Worm (Caenorhabditis elegans) whole organism, L2 larva: ENCODE data around the gene C18B10.6.

Experiments used
- C34F6.9 ChIP-seq: fragments of 150-350 bp; optimal IDR thresholded peaks from 2 replicates; lab custom pipeline; 2014; ENCODE audit warnings: missing biosample characterization, missing genetic modification characterization
- F13H6.1 ChIP-seq: sonication (generic microtip); optimal IDR thresholded peaks from 2 replicates; lab custom pipeline; 2016; ENCODE audit warnings: missing genetic modification characterization, missing compliant biosample characterization
- Y55F3AM.14 ChIP-seq: fragments of 200-800 bp; sonication (Bioruptor generic); optimal IDR thresholded peaks from 2 replicates; lab custom pipeline; 2018; ENCODE audit warnings: mild to moderate bottlenecking, missing genetic modification characterization, missing compliant biosample characterization
- ZK546.5 ChIP-seq: sonication (generic microtip); optimal IDR thresholded peaks from 2 replicates; lab custom pipeline; 2017; ENCODE audit warnings: missing biosample characterization, missing genetic modification characterization
- alr-1 ChIP-seq: fragments of 150-350 bp; optimal IDR thresholded peaks from 2 replicates; lab custom pipeline; 2014; ENCODE audit warnings: missing biosample characterization, missing genetic modification characterization
- aly-2 ChIP-seq: fragments of 150-350 bp; optimal IDR thresholded peaks from 2 replicates; lab custom pipeline; 2014; ENCODE audit warnings: missing biosample characterization, missing genetic modification characterization
- blmp-1 ChIP-seq: sonication (generic microtip); optimal IDR thresholded peaks from 2 replicates; lab custom pipeline; 2017; ENCODE audit warnings: missing genetic modification characterization, mild to moderate bottlenecking, missing compliant biosample characterization, antibody characterized with exemption, moderate library complexity; ENCODE audit not compliant: insufficient read depth
- ceh-16 ChIP-seq: fragments of 150-350 bp; optimal IDR thresholded peaks from 2 replicates; lab custom pipeline; 2014; ENCODE audit warnings: missing biosample characterization, missing genetic modification characterization
- elt-1 ChIP-seq: fragments of 150-350 bp; optimal IDR thresholded peaks from 2 replicates; lab custom pipeline; 2014; ENCODE audit warnings: missing biosample characterization, missing genetic modification characterization
- elt-3 ChIP-seq: sonication (generic microtip); optimal IDR thresholded peaks from 2 replicates; lab custom pipeline; 2017; ENCODE audit warnings: missing biosample characterization, missing genetic modification characterization
- gmeb-1 ChIP-seq: fragments of 150-350 bp; optimal IDR thresholded peaks from 2 replicates; lab custom pipeline; 2014; ENCODE audit warnings: missing biosample characterization, missing genetic modification characterization
- lin-11 ChIP-seq: fragments of 150-350 bp; sonication (generic microtip); optimal IDR thresholded peaks from 2 replicates; lab custom pipeline; 2014; ENCODE audit warnings: missing biosample characterization, missing genetic modification characterization, inconsistent platforms, mixed read lengths
- lin-13 ChIP-seq: fragments of 150-350 bp; optimal IDR thresholded peaks from 2 replicates; lab custom pipeline; 2014; ENCODE audit warnings: missing biosample characterization, missing genetic modification reagents, missing genetic modification characterization
- lin-39 ChIP-seq: fragments of 150-350 bp; optimal IDR thresholded peaks from 2 replicates; lab custom pipeline; 2014; ENCODE audit warnings: missing biosample characterization, missing genetic modification reagents, missing genetic modification characterization
- mdl-1 ChIP-seq, 2 experiments: fragments of 150-350 bp in 1 of 2; sonication (generic microtip) in 1 of 2; optimal IDR thresholded peaks; 2 replicates each; lab custom pipeline; 2017; ENCODE audit warnings: missing biosample characterization in 2 of 2, missing genetic modification characterization in 2 of 2
- nhr-10 ChIP-seq: sonication (generic microtip); optimal IDR thresholded peaks from 2 replicates; lab custom pipeline; 2017; ENCODE audit warnings: missing biosample characterization, missing genetic modification characterization
- nhr-11 ChIP-seq: fragments of 150-350 bp; optimal IDR thresholded peaks from 2 replicates; lab custom pipeline; 2014; ENCODE audit warnings: missing biosample characterization, missing genetic modification characterization
- nhr-12 ChIP-seq: fragments of 150-350 bp; optimal IDR thresholded peaks from 2 replicates; lab custom pipeline; 2014; ENCODE audit warnings: missing biosample characterization, missing genetic modification characterization
- nhr-129 ChIP-seq: fragments of 150-350 bp; optimal IDR thresholded peaks from 2 replicates; lab custom pipeline; 2014; ENCODE audit warnings: missing biosample characterization, missing genetic modification characterization
- nhr-21 ChIP-seq: fragments of 150-350 bp; optimal IDR thresholded peaks from 2 replicates; lab custom pipeline; 2014; ENCODE audit warnings: missing biosample characterization, missing genetic modification characterization
- nhr-23 ChIP-seq: fragments of 150-350 bp; optimal IDR thresholded peaks from 2 replicates; lab custom pipeline; 2014; ENCODE audit warnings: missing biosample characterization, missing genetic modification reagents, missing genetic modification characterization
- nhr-25 ChIP-seq: fragments of 150-350 bp; sonication (generic microtip); optimal IDR thresholded peaks from 3 replicates; lab custom pipeline; 2014; ENCODE audit warnings: missing biosample characterization, missing genetic modification characterization
- nhr-6 ChIP-seq: fragments of 150-350 bp; optimal IDR thresholded peaks from 2 replicates; lab custom pipeline; 2014; ENCODE audit warnings: missing biosample characterization, missing genetic modification characterization
- nhr-77 ChIP-seq: fragments of 150-350 bp; optimal IDR thresholded peaks from 2 replicates; lab custom pipeline; 2014; ENCODE audit warnings: missing biosample characterization, missing genetic modification characterization
- peb-1 ChIP-seq: fragments of 150-350 bp; optimal IDR thresholded peaks from 2 replicates; lab custom pipeline; 2014; ENCODE audit warnings: missing biosample characterization, missing genetic modification characterization
- sma-3 ChIP-seq: sonication (generic microtip); optimal IDR thresholded peaks from 2 replicates; lab custom pipeline; 2016; ENCODE audit warnings: missing genetic modification reagents, missing genetic modification characterization, missing compliant biosample characterization
- snpc-4 ChIP-seq: fragments of 150-350 bp; optimal IDR thresholded peaks from 2 replicates; lab custom pipeline; 2014; ENCODE audit warnings: missing biosample characterization, missing genetic modification characterization
- unc-39 ChIP-seq: fragments of 150-350 bp; optimal IDR thresholded peaks from 2 replicates; lab custom pipeline; 2014; ENCODE audit warnings: missing biosample characterization, missing genetic modification characterization
- unc-55 ChIP-seq: fragments of 150-350 bp; sonication (generic microtip); optimal IDR thresholded peaks from 3 replicates; lab custom pipeline; 2014; ENCODE audit warnings: missing biosample characterization, missing genetic modification reagents, missing genetic modification characterization
- unc-62 ChIP-seq: fragments of 150-350 bp; optimal IDR thresholded peaks from 2 replicates; lab custom pipeline; 2014; ENCODE audit warnings: missing biosample characterization, missing genetic modification reagents, missing genetic modification characterization
- zag-1 ChIP-seq: fragments of 150-350 bp; optimal IDR thresholded peaks from 2 replicates; lab custom pipeline; 2014; ENCODE audit warnings: missing biosample characterization, missing genetic modification characterization
- ztf-4 ChIP-seq: fragments of 150-350 bp; optimal IDR thresholded peaks from 2 replicates; lab custom pipeline; 2014; ENCODE audit warnings: missing biosample characterization, missing genetic modification characterization

Gene C18B10.6

ce11 chrV:7497440-7497839, 16.6 kb upstream of the C18B10.6 start, which contains the start of gene srh-79:
srh-79 (plus strand) TSS chrV:7497740.
- TF ChIP-seq sma-3 (GFP tag; lab: Kevin White, UChicago) (no peak), nhr-129 (no peak), unc-62 (no peak), nhr-23 (no peak), mdl-1 (tag; optimal IDR thresholded peaks at IDR 0.05; lab: Kevin White, UChicago) (no peak), ceh-16 (no peak), lin-39 (tag; lab: Kevin White, UChicago) (no peak)

ce11 chrV:7495189-7495588, 14.3 kb upstream of the C18B10.6 start, which contains the start of gene srbc-11:
srbc-11 (minus strand) TSS chrV:7495289.
- TF ChIP-seq C34F6.9 (no peak), sma-3 (GFP tag; lab: Kevin White, UChicago) (no peak), nhr-21 (tag; lab: Kevin White, UChicago) (no peak), nhr-10 (no peak), unc-55 (GFP tag; lab: Kevin White, UChicago) (no peak)

- TF ChIP-seq snpc-4 (tag; lab: Kevin White, UChicago) (no peak), blmp-1 (tag; lab: Kevin White, UChicago) (no peak), lin-11 (no peak), elt-3 (tag; lab: Kevin White, UChicago) (no peak), ZK546.5 (no peak), elt-1 (no peak), ceh-16 (no peak), unc-39 (tag; lab: Kevin White, UChicago) (no peak), nhr-12 (tag; lab: Kevin White, UChicago) (no peak), F13H6.1 (tag; lab: Kevin White, UChicago) (no peak), zag-1 (no peak), sma-3 (GFP tag; lab: Kevin White, UChicago) (no peak), unc-55 (GFP tag; lab: Kevin White, UChicago) (no peak), nhr-11 (no peak), nhr-25 (tag; lab: Kevin White, UChicago) (no peak), nhr-77 (tag; lab: Kevin White, UChicago) (no peak), unc-62 (no peak)
Observed at ce11 chrV:7492924-7493323, 12.1 kb upstream of the C18B10.6 start, which contains the start of gene srbc-10. srbc-10 (minus strand) TSS chrV:7493024.

ce11 chrV:7490340-7490739, 9.5 kb upstream of the C18B10.6 start, which contains the start of gene srbc-9:
srbc-9 (minus strand) TSS chrV:7490440.
- no peak for TF ChIP-seq elt-1
- TF ChIP-seq, all 48 proteins: peak for 0

ce11 chrV:7487518-7487917, 6.7 kb upstream of the C18B10.6 start, which contains the start of gene srbc-7:
srbc-7 (minus strand) TSS chrV:7487618.
- TF ChIP-seq nhr-6 (tag; lab: Kevin White, UChicago): no peak
- TF ChIP-seq blmp-1 (tag; lab: Kevin White, UChicago): no peak
- no peak for TF ChIP-seq elt-3 (tag; lab: Kevin White, UChicago)
- TF ChIP-seq peb-1: no peak
- no peak for TF ChIP-seq nhr-25 (tag; lab: Kevin White, UChicago)
- TF ChIP-seq nhr-23: no peak
- no peak for TF ChIP-seq elt-1
- TF ChIP-seq nhr-77 (tag; lab: Kevin White, UChicago): no peak
- TF ChIP-seq Y55F3AM.14 (GFP tag; lab: Kevin White, UChicago): no peak
- TF ChIP-seq lin-13 (GFP tag; lab: Kevin White, UChicago): no peak
- no peak for TF ChIP-seq gmeb-1 (tag; lab: Kevin White, UChicago)
- no peak for TF ChIP-seq lin-39 (tag; lab: Kevin White, UChicago)
- TF ChIP-seq mdl-1 (tag; optimal IDR thresholded peaks at IDR 0.05; lab: Kevin White, UChicago): no peak
- TF ChIP-seq snpc-4 (tag; lab: Kevin White, UChicago): no peak
- TF ChIP-seq ztf-4 (tag; lab: Kevin White, UChicago): no peak
- TF ChIP-seq nhr-12 (tag; lab: Kevin White, UChicago): no peak
- no peak for TF ChIP-seq nhr-129
- no peak for TF ChIP-seq alr-1
- TF ChIP-seq aly-2 (tag; lab: Kevin White, UChicago): no peak

- TF ChIP-seq unc-62 (no peak), nhr-12 (tag; lab: Kevin White, UChicago) (no peak), unc-39 (tag; lab: Kevin White, UChicago) (no peak), aly-2 (tag; lab: Kevin White, UChicago) (no peak), lin-11 (no peak), ceh-16 (no peak), nhr-77 (tag; lab: Kevin White, UChicago) (no peak), C34F6.9 (no peak), nhr-10 (no peak)
Observed at ce11 chrV:7485000-7485399, 4.2 kb upstream of the C18B10.6 start, which contains the start of gene srbc-8. srbc-8 (minus strand) TSS chrV:7485100.
